Fruit fly (Drosophila melanogaster): ENCODE results near the gene CG9593.

CG9593 gene

dm6 chr3R:15816276-15816675, 14.2 kb downstream of the CG9593 start (continued):
- peak; percentile 32 for TF ChIP-seq dmrt11E (tag; optimal IDR thresholded peaks at IDR 0.05)
- peak in 1 of 2 experiments; percentile 2 for TF ChIP-seq dpn (GFP tag; optimal IDR thresholded peaks at IDR 0.05)
- TF ChIP-seq sens (GFP tag) = peak; percentile 60
- no peak for TF ChIP-seq CG10462 (GFP tag; optimal IDR thresholded peaks at IDR 0.05)
- no peak for TF ChIP-seq nmo (GFP tag; optimal IDR thresholded peaks at IDR 0.05)
- no peak for TF ChIP-seq pzg (GFP tag; optimal IDR thresholded peaks at IDR 0.05)
- no peak for TF ChIP-seq HmgD (GFP tag; optimal IDR thresholded peaks at IDR 0.05)
- TF ChIP-seq Stat92E (GFP tag; optimal IDR thresholded peaks at IDR 0.05) = no peak
- no peak for TF ChIP-seq kay (GFP tag; optimal IDR thresholded peaks at IDR 0.05)
- no peak for TF ChIP-seq CG8089 (GFP tag; optimal IDR thresholded peaks at IDR 0.05)
- no peak for TF ChIP-seq CG30403 (GFP tag; optimal IDR thresholded peaks at IDR 0.05)
- no peak for TF ChIP-seq sc (optimal IDR thresholded peaks at IDR 0.05)
- no peak for TF ChIP-seq sc (GFP tag; optimal IDR thresholded peaks at IDR 0.05)
- TF ChIP-seq shn (GFP tag; optimal IDR thresholded peaks at IDR 0.05) = no peak
- TF ChIP-seq CG12155 (GFP tag; optimal IDR thresholded peaks at IDR 0.05) = no peak
- TF ChIP-seq Hand (GFP tag; optimal IDR thresholded peaks at IDR 0.05) = no peak
- TF ChIP-seq ftz-f1 (GFP tag; optimal IDR thresholded peaks at IDR 0.05) = no peak
- TF ChIP-seq wor (GFP tag; IDR thresholded peaks at IDR 0.05) = no peak
- TF ChIP-seq CG17568 (GFP tag; optimal IDR thresholded peaks at IDR 0.05) = no peak
- TF ChIP-seq Hmr (GFP tag; optimal IDR thresholded peaks at IDR 0.05) = no peak
- 0 out of 2 replicates have a peak, but pooled peaks have one; percentile 39 for TF ChIP-seq CG4730 (GFP tag; IDR thresholded peaks at IDR 0.05)
- no peak for TF ChIP-seq Taf1 (GFP tag; IDR thresholded peaks at IDR 0.05)
- TF ChIP-seq tup (GFP tag; optimal IDR thresholded peaks at IDR 0.05) = no peak
- no peak for TF ChIP-seq YL-1 (GFP tag; optimal IDR thresholded peaks at IDR 0.05)
- TF ChIP-seq CG31365 (tag; optimal IDR thresholded peaks at IDR 0.05) = no peak
- no peak for TF ChIP-seq Poxn (GFP tag; IDR thresholded peaks at IDR 0.05)
- no peak for TF ChIP-seq Elba2 (GFP tag; optimal IDR thresholded peaks at IDR 0.05)
- peak; percentile 44; the same call in 1 of the 3 replicates for TF ChIP-seq dysf (GFP tag; IDR thresholded peaks at IDR 0.05)
- TF ChIP-seq CG11093 (GFP tag; IDR thresholded peaks at IDR 0.05) = no peak
- TF ChIP-seq tap (tag; optimal IDR thresholded peaks at IDR 0.05) = no peak
- TF ChIP-seq fru (optimal IDR thresholded peaks at IDR 0.05) = no peak
- TF ChIP-seq Asciz (GFP tag; optimal IDR thresholded peaks at IDR 0.05) = no peak
- no peak for TF ChIP-seq CG10654 (GFP tag; optimal IDR thresholded peaks at IDR 0.05)
- TF ChIP-seq crol (GFP tag; IDR thresholded peaks at IDR 0.05) = no peak
- TF ChIP-seq CG11723 (GFP tag; optimal IDR thresholded peaks at IDR 0.05) = no peak
- TF ChIP-seq D19B (GFP tag; optimal IDR thresholded peaks at IDR 0.05) = peak; percentile 45
- no peak for TF ChIP-seq CG5180 (GFP tag; optimal IDR thresholded peaks at IDR 0.05)
- peak; percentile 30; the same call in 1 of the 2 replicates for TF ChIP-seq CG32532 (GFP tag; IDR thresholded peaks at IDR 0.05)
- no peak for TF ChIP-seq CG7271 (tag; optimal IDR thresholded peaks at IDR 0.05)
- TF ChIP-seq CG2129 (GFP tag; IDR thresholded peaks at IDR 0.05; ENCODE audit: partially characterized antibody) = no peak
- TF ChIP-seq esg (GFP tag; conservative IDR thresholded peaks at IDR 0.05) = peak; percentile 24; the same call in 1 of the 2 replicates
- TF ChIP-seq HLHmδ (GFP tag; optimal IDR thresholded peaks at IDR 0.05) = no peak
- no peak for TF ChIP-seq ro (GFP tag; IDR thresholded peaks at IDR 0.05)
- TF ChIP-seq sens-2 (GFP tag; IDR thresholded peaks at IDR 0.05) = no peak
- TF ChIP-seq chn (GFP tag; optimal IDR thresholded peaks at IDR 0.05) = peak; percentile 43
- TF ChIP-seq Drgx (GFP tag; IDR thresholded peaks at IDR 0.05) = peak; percentile 46; the same call in 1 of the 2 replicates
- no peak for TF ChIP-seq CG33213 (GFP tag; optimal IDR thresholded peaks at IDR 0.05)
- no peak for TF ChIP-seq Eip74EF (GFP tag; optimal IDR thresholded peaks at IDR 0.05)
- peak; percentile 21; the same call in 1 of the 2 replicates for TF ChIP-seq dan (GFP tag; IDR thresholded peaks at IDR 0.05)
- TF ChIP-seq Gug (GFP tag; IDR thresholded peaks at IDR 0.05) = peak; percentile 19; the same call in 1 of the 4 replicates
- no peak for TF ChIP-seq Hmx (GFP tag; optimal IDR thresholded peaks at IDR 0.05)
